Fruit fly (Drosophila melanogaster): Measurements from ENCODE around the gene CG10903.

CG10903 gene

dm6 chr3R:8001074-8001669 lies 29.0 kb upstream of the CG10903 start, which contains the start of the genes Kmn2 and CG2698:
Gene Kmn2, minus strand, starts transcription at chr3R:8001309.
Gene CG2698, plus strand, starts transcription at chr3R:8001562.
- TF ChIP-seq Ets21C (GFP tag; optimal IDR thresholded peaks at IDR 0.05) = peak; percentile 91
- TF ChIP-seq CG3032 (tag; optimal IDR thresholded peaks at IDR 0.05) = peak; percentile 95
- TF ChIP-seq acj6 (GFP tag; optimal IDR thresholded peaks at IDR 0.05) = peak; percentile 97
- TF ChIP-seq Ets96B (tag; optimal IDR thresholded peaks at IDR 0.05) = peak; percentile 96
- no peak for TF ChIP-seq fkh (GFP tag; optimal IDR thresholded peaks at IDR 0.05)
- TF ChIP-seq CG3919 (GFP tag; optimal IDR thresholded peaks at IDR 0.05) = peak; percentile 98
- peak; percentile 96 for TF ChIP-seq lz (GFP tag; optimal IDR thresholded peaks at IDR 0.05)
- peak; percentile 88 for TF ChIP-seq Lpt (GFP tag; optimal IDR thresholded peaks at IDR 0.05)
- TF ChIP-seq Hr39 (GFP tag; optimal IDR thresholded peaks at IDR 0.05) = peak; percentile 93
- peak; percentile 98 for TF ChIP-seq vri (GFP tag; optimal IDR thresholded peaks at IDR 0.05)
- TF ChIP-seq CG8119 (GFP tag; IDR thresholded peaks at IDR 0.05) = peak; percentile 97
- TF ChIP-seq CG11294 (GFP tag; IDR thresholded peaks at IDR 0.05) = peak; percentile 95
- TF ChIP-seq CG7368 (GFP tag; optimal IDR thresholded peaks at IDR 0.05) = peak; percentile 94
- TF ChIP-seq Sox15 (GFP tag; optimal IDR thresholded peaks at IDR 0.05) = peak; percentile 94
- peak; percentile 97 for TF ChIP-seq CG10631 (GFP tag; optimal IDR thresholded peaks at IDR 0.05)
- peak; percentile 91 for TF ChIP-seq CG4318 (GFP tag; optimal IDR thresholded peaks at IDR 0.05)
- peak; percentile 96 for TF ChIP-seq Met (GFP tag; optimal IDR thresholded peaks at IDR 0.05)
- peak; percentile 98 for TF ChIP-seq svp (GFP tag)
- TF ChIP-seq CG1621 (tag; optimal IDR thresholded peaks at IDR 0.05) = peak; percentile 91
- TF ChIP-seq Gug (GFP tag; IDR thresholded peaks at IDR 0.05) = peak; percentile 95
- peak; percentile 97 for TF ChIP-seq CG15336 (GFP tag; IDR thresholded peaks at IDR 0.05)
- peak; percentile 95 for TF ChIP-seq CG32006 (GFP tag; optimal IDR thresholded peaks at IDR 0.05)
- TF ChIP-seq Eip93F (GFP tag; optimal IDR thresholded peaks at IDR 0.05) = peak; percentile 86
- TF ChIP-seq topi (GFP tag; optimal IDR thresholded peaks at IDR 0.05) = peak; percentile 96
- peak; percentile 94 for TF ChIP-seq Eip75B (GFP tag; optimal IDR thresholded peaks at IDR 0.05)
- TF ChIP-seq Hr38 (GFP tag; optimal IDR thresholded peaks at IDR 0.05) = no peak
- peak; percentile 87 to 91 for TF ChIP-seq salr (GFP tag; optimal IDR thresholded peaks at IDR 0.05)
- TF ChIP-seq CG11762 (GFP tag; optimal IDR thresholded peaks at IDR 0.05; ENCODE audit: insufficient read depth) = peak; percentile 94
- peak; percentile 98 for TF ChIP-seq CG6163 (GFP tag; IDR thresholded peaks at IDR 0.05)
- peak; percentile 90 for TF ChIP-seq fd59A (GFP tag; optimal IDR thresholded peaks at IDR 0.05)
- peak; percentile 94 for TF ChIP-seq Sox14 (GFP tag; optimal IDR thresholded peaks at IDR 0.05)
- TF ChIP-seq CG9139 (GFP tag; optimal IDR thresholded peaks at IDR 0.05) = peak; percentile 89
- TF ChIP-seq Eip78C (GFP tag) = peak; percentile 98
- peak; percentile 90 to 93 for TF ChIP-seq ss (GFP tag; optimal IDR thresholded peaks at IDR 0.05)
- TF ChIP-seq Hr4 (GFP tag; optimal IDR thresholded peaks at IDR 0.05) = peak; percentile 95
- TF ChIP-seq eg (GFP tag; IDR thresholded peaks at IDR 0.05) = peak; percentile 97
- TF ChIP-seq achi (GFP tag; optimal IDR thresholded peaks at IDR 0.05) = peak; percentile 96
- peak; percentile 94 for TF ChIP-seq net (GFP tag; optimal IDR thresholded peaks at IDR 0.05)
- TF ChIP-seq OdsH (GFP tag; optimal IDR thresholded peaks at IDR 0.05) = peak; percentile 97
- TF ChIP-seq dac (GFP tag; optimal IDR thresholded peaks at IDR 0.05) = peak; percentile 81
- peak; percentile 95 for TF ChIP-seq Smox (GFP tag; optimal IDR thresholded peaks at IDR 0.05)
- TF ChIP-seq CG6792 (GFP tag; optimal IDR thresholded peaks at IDR 0.05) = peak; percentile 96
- TF ChIP-seq pdm3 (GFP tag; optimal IDR thresholded peaks at IDR 0.05) = peak; percentile 94
- peak; percentile 90 for TF ChIP-seq Blimp-1 (GFP tag; optimal IDR thresholded peaks at IDR 0.05)
- peak; percentile 95 for TF ChIP-seq CG10669 (GFP tag; optimal IDR thresholded peaks at IDR 0.05)
- TF ChIP-seq fd85E (GFP tag; optimal IDR thresholded peaks at IDR 0.05) = peak; percentile 88
- no peak for TF ChIP-seq spab (GFP tag; optimal IDR thresholded peaks at IDR 0.05)
- peak; percentile 92 for TF ChIP-seq CG6808 (GFP tag; optimal IDR thresholded peaks at IDR 0.05)
- TF ChIP-seq CG6276 (GFP tag; optimal IDR thresholded peaks at IDR 0.05) = peak; percentile 92
- peak; percentile 96 for TF ChIP-seq CG11902 (GFP tag; optimal IDR thresholded peaks at IDR 0.05)
- peak; percentile 88 for TF ChIP-seq dsx (GFP tag; optimal IDR thresholded peaks at IDR 0.05; ENCODE audit: poor library complexity, severe bottlenecking)
